Fruit fly (Drosophila melanogaster) whole organism, pupa: ENCODE results near the gene CG14362.

ENCODE experiments used
- CG10348 ChIP-seq: fragments of 200-800 bp; sonication (Bioruptor generic); IDR thresholded peaks from 2 replicates; pipeline ENCODE4 v1.3.6; 2022; ENCODE audit warnings: missing biosample characterization, missing genetic modification characterization
- CG15710 ChIP-seq: fragments of 200-800 bp; sonication (Bioruptor generic); optimal IDR thresholded peaks from 2 replicates; lab custom pipeline; 2018; ENCODE audit warnings: missing biosample characterization, mild to moderate bottlenecking, missing genetic modification characterization, moderate library complexity
- CG17806 ChIP-seq: fragments of 200-800 bp; sonication (Bioruptor generic); optimal IDR thresholded peaks from 2 replicates; lab custom pipeline; 2018; ENCODE audit warnings: missing biosample characterization, mild to moderate bottlenecking, missing genetic modification characterization, moderate library complexity
- CG8301 ChIP-seq: fragments of 200-800 bp; sonication (Bioruptor generic); optimal IDR thresholded peaks from 2 replicates; lab custom pipeline; 2018; ENCODE audit warnings: missing biosample characterization, mild to moderate bottlenecking, missing genetic modification characterization
- EcR ChIP-seq: fragments of 200-800 bp; sonication (Bioruptor generic); optimal IDR thresholded peaks from 3 replicates; lab custom pipeline; 2019; ENCODE audit warnings: missing biosample characterization, missing genetic modification characterization, mild to moderate bottlenecking, moderate library complexity, missing genetic modification reagents
- Ets98B ChIP-seq: fragments of 200-800 bp; sonication (Bioruptor generic); IDR thresholded peaks from 2 replicates; pipeline ENCODE4 v1.3.6; 2022; ENCODE audit warnings: missing biosample characterization, missing genetic modification characterization
- Pif1A ChIP-seq: fragments of 200-800 bp; sonication (Bioruptor generic); optimal IDR thresholded peaks from 3 replicates; lab custom pipeline; 2016; ENCODE audit warnings: missing biosample characterization, missing genetic modification characterization
- Pif1B ChIP-seq: fragments of 200-800 bp; sonication (Bioruptor generic); optimal IDR thresholded peaks from 3 replicates; lab custom pipeline; 2016; ENCODE audit warnings: missing biosample characterization, missing genetic modification characterization
- Snoo ChIP-seq: fragments of 200-800 bp; sonication (Bioruptor generic); optimal IDR thresholded peaks from 3 replicates; lab custom pipeline; 2017; ENCODE audit warnings: missing biosample characterization, mild to moderate bottlenecking, missing genetic modification characterization, inconsistent platforms
- fd96Ca ChIP-seq: fragments of 200-800 bp; sonication (Bioruptor generic); IDR thresholded peaks from 3 replicates; pipeline ENCODE4 v1.3.6; 2022; ENCODE audit warnings: missing biosample characterization, missing genetic modification characterization

- no peak for TF ChIP-seq fd96Ca
- no peak for TF ChIP-seq Ets98B (GFP tag; lab: Robert Waterston, UW)
- TF ChIP-seq Snoo (tag; lab: Kevin White, UChicago), result no peak
- TF ChIP-seq CG15710, result peak; percentile 59
- no peak for TF ChIP-seq CG8301 (tag; lab: Kevin White, UChicago)
- TF ChIP-seq Pif1A (GFP tag; lab: Kevin White, UChicago), result no peak
- TF ChIP-seq Pif1B (GFP tag; lab: Kevin White, UChicago), result no peak
- no peak for TF ChIP-seq EcR (GFP tag; lab: Kevin White, UChicago)
- TF ChIP-seq CG10348 (GFP tag; lab: Robert Waterston, UW), result no peak
- peak; percentile 50 for TF ChIP-seq CG17806 (tag; lab: Kevin White, UChicago)
Observed at dm6 chr3R:13848272-13848671, 7.0 kb downstream of the CG14362 start.
